Worm (Caenorhabditis elegans): ENCODE measurements around the gene ZK1127.3.

- TF ChIP-seq tab-1 (GFP tag; IDR thresholded peaks at IDR 0.05) = no peak
- no peak for TF ChIP-seq cog-1 (tag; optimal IDR thresholded peaks at IDR 0.05)
- no peak for TF ChIP-seq ztf-23 (GFP tag; IDR thresholded peaks at IDR 0.05)
- no peak for TF ChIP-seq flt-1 (GFP tag; IDR thresholded peaks at IDR 0.05)
- no peak for TF ChIP-seq med-1 (GFP tag; optimal IDR thresholded peaks at IDR 0.05; ENCODE audit: insufficient read depth)
- no peak for TF ChIP-seq ref-1 (GFP tag; conservative IDR thresholded peaks at IDR 0.05)
- TF ChIP-seq klf-2 (GFP tag; conservative IDR thresholded peaks at IDR 0.05) = no peak
- no peak for TF ChIP-seq ztf-29 (GFP tag; IDR thresholded peaks at IDR 0.05)
- no peak for TF ChIP-seq T22C8.4 (GFP tag; IDR thresholded peaks at IDR 0.05)
Observed at ce11 chrII:7102288-7102687, 47.2 kb downstream of the ZK1127.3 start.
